Fruit fly (Drosophila melanogaster): ENCODE data around the gene CG32708.
"Not testable (repeated sequence)": the region's sequence is repeated elsewhere in the genome, so short reads cannot be mapped to it uniquely, and the experiment has no call there.

Gene CG32708

dm6 chrX:9080962-9081361 is 4.8 kb upstream of the CG32708 start, which contains the start of the genes CG7246 and HP1b (continued):
- TF ChIP-seq OdsH (GFP tag; optimal IDR thresholded peaks at IDR 0.05) (peak; percentile 67), Hr78 (GFP tag; optimal IDR thresholded peaks at IDR 0.05) (no peak)

DNA sequence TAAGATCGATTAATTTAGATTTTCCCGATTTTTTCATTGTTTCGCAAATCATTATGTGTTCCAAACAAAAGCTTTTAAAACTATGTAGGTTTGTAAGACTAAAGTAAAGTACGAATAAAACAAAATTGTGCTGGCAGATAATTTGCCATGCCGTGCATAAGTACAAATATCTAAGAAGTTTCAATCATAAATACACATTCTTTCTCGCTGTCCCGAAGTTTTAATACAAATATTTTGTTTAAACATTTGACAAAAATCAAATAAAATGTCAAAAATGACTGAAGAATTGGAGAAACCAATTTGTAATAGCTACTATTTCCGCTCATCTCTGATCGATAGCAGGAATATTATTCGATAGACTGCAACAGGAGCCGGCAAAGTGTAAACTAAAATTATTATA is 3.1 kb upstream of the CG32708 start, which contains the start of gene APC4:
APC4 (plus strand) TSS at position 332 of the 400 bp plus-strand sequence.
- TF ChIP-seq woc (GFP tag; optimal IDR thresholded peaks at IDR 0.05), result peak; percentile 82
- TF ChIP-seq br (GFP tag; optimal IDR thresholded peaks at IDR 0.05), result no peak
- TF ChIP-seq usp (GFP tag; optimal IDR thresholded peaks at IDR 0.05), result no peak
- no peak for TF ChIP-seq GATAd (GFP tag; optimal IDR thresholded peaks at IDR 0.05)
- TF ChIP-seq rgr (GFP tag; optimal IDR thresholded peaks at IDR 0.05), result peak; percentile 32
- TF ChIP-seq CG9705 (GFP tag; optimal IDR thresholded peaks at IDR 0.05), result peak; percentile 29
- peak; percentile 25 for TF ChIP-seq psq (GFP tag; optimal IDR thresholded peaks at IDR 0.05)
- TF ChIP-seq dl (GFP tag; optimal IDR thresholded peaks at IDR 0.05; ENCODE audit: insufficient read depth in 1 of 2, partially characterized antibody in 2 of 2), result no peak
- no peak for TF ChIP-seq tai (GFP tag; optimal IDR thresholded peaks at IDR 0.05)
- no peak for TF ChIP-seq Dfd (GFP tag; optimal IDR thresholded peaks at IDR 0.05)
- peak; percentile 58 for TF ChIP-seq fru (GFP tag; optimal IDR thresholded peaks at IDR 0.05)
- TF ChIP-seq foxo (GFP tag; optimal IDR thresholded peaks at IDR 0.05), result peak in 1 of 2 experiments; percentile 40
- no peak for TF ChIP-seq Abd-B (GFP tag; optimal IDR thresholded peaks at IDR 0.05)
- TF ChIP-seq dsf (GFP tag; optimal IDR thresholded peaks at IDR 0.05; ENCODE audit: borderline replicate concordance), result no peak
- no peak for TF ChIP-seq sage (GFP tag; optimal IDR thresholded peaks at IDR 0.05)
- TF ChIP-seq Dif (GFP tag; optimal IDR thresholded peaks at IDR 0.05; ENCODE audit: partially characterized antibody), result no peak
- no peak for TF ChIP-seq Rel (GFP tag; optimal IDR thresholded peaks at IDR 0.05)
- TF ChIP-seq Rel (tag; optimal IDR thresholded peaks at IDR 0.05), result no peak
- TF ChIP-seq ey (GFP tag; optimal IDR thresholded peaks at IDR 0.05), result peak; percentile 41
- TF ChIP-seq Myc (optimal IDR thresholded peaks at IDR 0.05), result peak; percentile 96
- TF ChIP-seq HLH106 (tag; optimal IDR thresholded peaks at IDR 0.05), result peak; percentile 52
- no peak for TF ChIP-seq sv (GFP tag; optimal IDR thresholded peaks at IDR 0.05)
- TF ChIP-seq h (GFP tag; optimal IDR thresholded peaks at IDR 0.05), result peak; percentile 28
- TF ChIP-seq dmrt93B (GFP tag; optimal IDR thresholded peaks at IDR 0.05), result no peak
- no peak for TF ChIP-seq brk (GFP tag; optimal IDR thresholded peaks at IDR 0.05)
- TF ChIP-seq CG32264 (GFP tag; optimal IDR thresholded peaks at IDR 0.05), result no peak
- no peak for TF ChIP-seq Hr78 (GFP tag; optimal IDR thresholded peaks at IDR 0.05)
- TF ChIP-seq jim (GFP tag; optimal IDR thresholded peaks at IDR 0.05), result no peak
- no peak for TF ChIP-seq Hr83 (GFP tag; optimal IDR thresholded peaks at IDR 0.05; ENCODE audit: poor library complexity, severe bottlenecking)
- TF ChIP-seq lola (GFP tag; optimal IDR thresholded peaks at IDR 0.05), result no peak
- no peak for TF ChIP-seq Mio (GFP tag; optimal IDR thresholded peaks at IDR 0.05)
- TF ChIP-seq pan (optimal IDR thresholded peaks at IDR 0.05), result no peak
- no peak for TF ChIP-seq CrebA (GFP tag; optimal IDR thresholded peaks at IDR 0.05; ENCODE audit: borderline replicate concordance)
- TF ChIP-seq Sp1 (GFP tag; optimal IDR thresholded peaks at IDR 0.05), result peak; percentile 55
- TF ChIP-seq Hnf4 (GFP tag; optimal IDR thresholded peaks at IDR 0.05), result no peak
- no peak for TF ChIP-seq Jra (GFP tag; optimal IDR thresholded peaks at IDR 0.05)
- no peak for TF ChIP-seq OdsH (GFP tag; optimal IDR thresholded peaks at IDR 0.05)
- no peak for TF ChIP-seq N (GFP tag; optimal IDR thresholded peaks at IDR 0.05)
- no peak for TF ChIP-seq Vsx2 (GFP tag; optimal IDR thresholded peaks at IDR 0.05; ENCODE audit: partially characterized antibody)

dm6 chrX:9086702-9087179 is 1.0 kb downstream of the CG32708 start, which contains the start of gene CG32706:
Gene CG32706 (plus strand): TSS chrX:9087129.
- TF ChIP-seq foxo (GFP tag; optimal IDR thresholded peaks at IDR 0.05); Myc (optimal IDR thresholded peaks at IDR 0.05); CrebA (GFP tag; optimal IDR thresholded peaks at IDR 0.05; ENCODE audit: borderline replicate concordance): not testable (repeated sequence)

All from whole organism, wandering third instar larva.